Worm (Caenorhabditis elegans) whole organism, late embryonic: Measurements from ENCODE around the gene hrpl-1.

Experiments used
- C38D4.7 ChIP-seq: fragments of 200-800 bp; sonication (Bioruptor generic); optimal IDR thresholded peaks from 2 replicates; lab custom pipeline; 2018; ENCODE audit warnings: mild to moderate bottlenecking, missing genetic modification characterization, moderate library complexity, missing compliant biosample characterization
- T23F11.4 ChIP-seq: fragments of 200-800 bp; sonication (Bioruptor generic); optimal IDR thresholded peaks from 2 replicates; lab custom pipeline; 2018; ENCODE audit warnings: mild to moderate bottlenecking, missing genetic modification characterization, missing compliant biosample characterization
- Y22D7AL.16 ChIP-seq: sonication (generic microtip); optimal IDR thresholded peaks from 2 replicates; lab custom pipeline; 2016; ENCODE audit warnings: missing genetic modification characterization, missing compliant biosample characterization
- ama-1 ChIP-seq: fragments of 150-350 bp; optimal IDR thresholded peaks from 2 replicates; lab custom pipeline; 2014
- ceh-24 ChIP-seq: sonication (generic microtip); optimal IDR thresholded peaks from 2 replicates; lab custom pipeline; 2016; ENCODE audit warnings: mild to moderate bottlenecking, missing genetic modification characterization, missing compliant biosample characterization
- ceh-30 ChIP-seq: fragments of 150-350 bp; optimal IDR thresholded peaks from 2 replicates; lab custom pipeline; 2014; ENCODE audit warnings: missing biosample characterization, missing genetic modification characterization
- ceh-6 ChIP-seq: fragments of 200-800 bp; sonication (Bioruptor generic); optimal IDR thresholded peaks from 2 replicates; lab custom pipeline; 2018; ENCODE audit warnings: mild to moderate bottlenecking, missing genetic modification characterization, missing compliant biosample characterization
- ceh-9 ChIP-seq: sonication (generic microtip); optimal IDR thresholded peaks from 2 replicates; lab custom pipeline; 2016; ENCODE audit warnings: mild to moderate bottlenecking, missing genetic modification characterization, inconsistent platforms, missing compliant biosample characterization
- dve-1 ChIP-seq: sonication (generic microtip); optimal IDR thresholded peaks from 2 replicates; lab custom pipeline; 2017; ENCODE audit warnings: antibody characterized with exemption, mild to moderate bottlenecking, missing genetic modification characterization, missing compliant biosample characterization
- elt-2 ChIP-seq: sonication (generic microtip); optimal IDR thresholded peaks from 2 replicates; lab custom pipeline; 2016; ENCODE audit warnings: missing genetic modification reagents, missing genetic modification characterization, missing compliant biosample characterization
- ets-4 ChIP-seq: sonication (generic microtip); optimal IDR thresholded peaks from 2 replicates; lab custom pipeline; 2016; ENCODE audit warnings: missing genetic modification characterization, missing compliant biosample characterization
- eyg-1 ChIP-seq: sonication (generic microtip); optimal IDR thresholded peaks from 2 replicates; lab custom pipeline; 2016; ENCODE audit warnings: missing genotype, missing genetic modification characterization, missing compliant biosample characterization
- fkh-6 ChIP-seq: sonication (generic microtip); optimal IDR thresholded peaks from 2 replicates; lab custom pipeline; 2016; ENCODE audit warnings: missing genetic modification characterization, missing compliant biosample characterization
- gmeb-2 ChIP-seq: sonication (generic microtip); optimal IDR thresholded peaks from 2 replicates; lab custom pipeline; 2016; ENCODE audit warnings: missing genetic modification characterization, inconsistent platforms, missing compliant biosample characterization
- hlh-13 ChIP-seq: fragments of 200-800 bp; sonication (Bioruptor generic); optimal IDR thresholded peaks from 2 replicates; lab custom pipeline; 2018; ENCODE audit warnings: mild to moderate bottlenecking, missing genetic modification characterization, missing compliant biosample characterization
- hlh-15 ChIP-seq: sonication (generic microtip); optimal IDR thresholded peaks from 2 replicates; lab custom pipeline; 2016; ENCODE audit warnings: missing genetic modification characterization, missing compliant biosample characterization
- hlh-8 ChIP-seq: sonication (generic microtip); optimal IDR thresholded peaks from 2 replicates; lab custom pipeline; 2016; ENCODE audit warnings: missing genotype, missing genetic modification characterization, missing compliant biosample characterization
- lim-6 ChIP-seq: sonication (generic microtip); optimal IDR thresholded peaks from 2 replicates; lab custom pipeline; 2016; ENCODE audit warnings: missing genetic modification characterization, missing compliant biosample characterization
- lin-11 ChIP-seq: fragments of 200-800 bp; sonication (Bioruptor generic); optimal IDR thresholded peaks from 2 replicates; lab custom pipeline; 2018; ENCODE audit warnings: mild to moderate bottlenecking, missing genetic modification characterization, missing compliant biosample characterization
- madf-2 ChIP-seq: sonication (generic microtip); optimal IDR thresholded peaks from 2 replicates; lab custom pipeline; 2017; ENCODE audit warnings: missing genetic modification characterization, missing compliant biosample characterization
- mec-3 ChIP-seq: sonication (generic microtip); optimal IDR thresholded peaks from 2 replicates; lab custom pipeline; 2016; ENCODE audit warnings: borderline replicate concordance, missing genetic modification characterization, missing compliant biosample characterization
- nfya-1 ChIP-seq: sonication (generic microtip); optimal IDR thresholded peaks from 2 replicates; lab custom pipeline; 2017; ENCODE audit warnings: missing genetic modification characterization, mild to moderate bottlenecking, missing compliant biosample characterization, antibody characterized with exemption, moderate library complexity
- nhr-232 ChIP-seq: sonication (generic microtip); optimal IDR thresholded peaks from 2 replicates; lab custom pipeline; 2016; ENCODE audit warnings: missing genetic modification characterization, missing compliant biosample characterization
- pat-9 ChIP-seq: fragments of 200-800 bp; sonication (Bioruptor generic); optimal IDR thresholded peaks from 2 replicates; lab custom pipeline; 2018; ENCODE audit warnings: mild to moderate bottlenecking, missing genetic modification characterization, moderate library complexity, missing compliant biosample characterization
- pha-4 ChIP-seq: fragments of 150-350 bp; optimal IDR thresholded peaks from 2 replicates; lab custom pipeline; 2018; ENCODE audit warnings: missing biosample characterization, missing genetic modification reagents, missing genetic modification characterization
- pros-1 ChIP-seq: fragments of 150-350 bp; optimal IDR thresholded peaks from 2 replicates; lab custom pipeline; 2014; ENCODE audit warnings: missing biosample characterization, missing genetic modification reagents, missing genetic modification characterization
- sdc-2 ChIP-seq: sonication (generic microtip); optimal IDR thresholded peaks from 2 replicates; lab custom pipeline; 2016; ENCODE audit warnings: missing genotype, missing genetic modification characterization, missing compliant biosample characterization
- sox-4 ChIP-seq: sonication (generic microtip); optimal IDR thresholded peaks from 2 replicates; lab custom pipeline; 2017; ENCODE audit warnings: mild to moderate bottlenecking, missing genetic modification characterization, inconsistent platforms, missing compliant biosample characterization
- ttx-3 ChIP-seq: sonication (generic microtip); optimal IDR thresholded peaks from 2 replicates; lab custom pipeline; 2016; ENCODE audit warnings: missing genetic modification reagents, missing genetic modification characterization, missing compliant biosample characterization
- unc-3 ChIP-seq, 2 experiments: fragments of 200-800 bp in 1 of 2; sonication (Bioruptor generic) in 1 of 2; sonication (generic microtip) in 1 of 2; conservative IDR thresholded peaks in 1 of 2; optimal IDR thresholded peaks in 1 of 2; 2 replicates each; pipeline versions ENCODE4 v1.3.6 to Lab custom; 2016 to 2022; ENCODE audit warnings: missing compliant biosample characterization in 2 of 2, missing genetic modification characterization in 2 of 2, missing genetic modification reagents in 1 of 2
- unc-42 ChIP-seq: sonication (generic microtip); optimal IDR thresholded peaks from 2 replicates; lab custom pipeline; 2016; ENCODE audit warnings: missing genotype, missing genetic modification characterization, missing compliant biosample characterization
- unc-55 ChIP-seq: sonication (generic microtip); optimal IDR thresholded peaks from 2 replicates; lab custom pipeline; 2017; ENCODE audit warnings: missing biosample characterization, missing genetic modification reagents, missing genetic modification characterization
- zip-5 ChIP-seq: sonication (generic microtip); optimal IDR thresholded peaks from 2 replicates; lab custom pipeline; 2016; ENCODE audit warnings: missing genetic modification characterization, missing compliant biosample characterization
- ztf-16 ChIP-seq: sonication (generic microtip); optimal IDR thresholded peaks from 2 replicates; lab custom pipeline; 2017; ENCODE audit warnings: missing genetic modification characterization, missing compliant biosample characterization

hrpl-1 gene

ce11 chrII:6882335-6882734 lies 16.2 kb upstream of the hrpl-1 start:
- TF ChIP-seq ama-1 (lab: Kevin White, UChicago) (no peak), gmeb-2 (no peak), nhr-232 (no peak), zip-5 (tag; lab: Kevin White, UChicago) (no peak), mec-3 (tag; lab: Kevin White, UChicago) (no peak), ets-4 (tag; lab: Kevin White, UChicago) (no peak), ttx-3 (no peak), pha-4 (no peak), hlh-8 (tag; lab: Kevin White, UChicago) (no peak), pat-9 (no peak), lim-6 (tag; lab: Kevin White, UChicago) (no peak), hlh-13 (GFP tag; lab: Kevin White, UChicago) (no peak), unc-3 (GFP tag; conservative IDR thresholded peaks at IDR 0.05; lab: Robert Waterston, UW) (no peak), unc-3 (tag; optimal IDR thresholded peaks at IDR 0.05; lab: Kevin White, UChicago) (no peak), ceh-6 (GFP tag; lab: Kevin White, UChicago) (no peak), sdc-2 (no peak), dve-1 (tag; lab: Kevin White, UChicago) (no peak), ceh-24 (tag; lab: Kevin White, UChicago) (no peak)

ce11 chrII:6883716-6884115 lies 14.8 kb upstream of the hrpl-1 start, which contains the start of gene pmp-1:
Gene pmp-1 (minus strand): TSS chrII:6883754.
- no peak for TF ChIP-seq ceh-24 (tag; lab: Kevin White, UChicago)
- TF ChIP-seq nfya-1 (tag; lab: Kevin White, UChicago), result no peak
- TF ChIP-seq sox-4 (tag; lab: Kevin White, UChicago), result no peak
- TF ChIP-seq hlh-15 (tag; lab: Kevin White, UChicago), result no peak
- TF ChIP-seq Y22D7AL.16 (tag; lab: Kevin White, UChicago), result no peak
- no peak for TF ChIP-seq lin-11 (tag; lab: Kevin White, UChicago)
- no peak for TF ChIP-seq ets-4 (tag; lab: Kevin White, UChicago)
- no peak for TF ChIP-seq zip-5 (tag; lab: Kevin White, UChicago)
- no peak for TF ChIP-seq gmeb-2
- no peak for TF ChIP-seq pat-9
- TF ChIP-seq pros-1 (tag; lab: Kevin White, UChicago), result no peak
- no peak for TF ChIP-seq ttx-3

- TF ChIP-seq unc-55 (GFP tag; lab: Kevin White, UChicago) (no peak), hlh-15 (tag; lab: Kevin White, UChicago) (no peak), ceh-9 (tag; lab: Kevin White, UChicago) (no peak), unc-42 (tag; lab: Kevin White, UChicago) (no peak), madf-2 (tag; lab: Kevin White, UChicago) (no peak), eyg-1 (tag; lab: Kevin White, UChicago) (no peak), C38D4.7 (GFP tag; lab: Kevin White, UChicago) (no peak), Y22D7AL.16 (tag; lab: Kevin White, UChicago) (no peak)
These were observed 14.0 kb upstream of the hrpl-1 start for ce11 chrII:6884568-6884967.

- TF ChIP-seq ceh-30 (tag; lab: Kevin White, UChicago), result no peak
- TF ChIP-seq fkh-6 (tag; lab: Kevin White, UChicago), result no peak
- TF ChIP-seq T23F11.4 (GFP tag; lab: Kevin White, UChicago), result no peak
- TF ChIP-seq ztf-16 (tag; lab: Kevin White, UChicago), result no peak
- peak; percentile 42 for TF ChIP-seq elt-2 (tag; lab: Kevin White, UChicago)
These were observed 11.1 kb upstream of the hrpl-1 start, which contains the start of gene pmp-2 for ce11 chrII:6887319-6888005. Gene pmp-2 (minus strand): TSS chrII:6887805.
